Worm (Caenorhabditis elegans) whole organism, L4 larva: Measurements from ENCODE around the gene ceh-86.

Experiments used
- D1046.2 ChIP-seq: fragments of 200-800 bp; sonication (Bioruptor generic); IDR thresholded peaks from 2 replicates; pipeline ENCODE4 v1.3.6; 2022; ENCODE audit warnings: missing genetic modification characterization, missing compliant biosample characterization
- Y5F2A.4 ChIP-seq: fragments of 200-800 bp; sonication (Bioruptor generic); optimal IDR thresholded peaks from 2 replicates; lab custom pipeline; 2018; ENCODE audit warnings: mild to moderate bottlenecking, missing genetic modification characterization, missing compliant biosample characterization
- Y75B8A.6 ChIP-seq: fragments of 200-800 bp; sonication (Bioruptor generic); IDR thresholded peaks from 2 replicates; pipeline ENCODE4 v1.3.6; 2022; ENCODE audit warnings: missing genetic modification reagents, missing genetic modification characterization, missing compliant biosample characterization
- ama-1 ChIP-seq: fragments of 150-350 bp; optimal IDR thresholded peaks from 2 replicates; lab custom pipeline; 2014; ENCODE audit warnings: inconsistent platforms, mixed read lengths
- ceh-20 ChIP-seq: fragments of 200-800 bp; sonication (Bioruptor generic); IDR thresholded peaks from 2 replicates; pipeline ENCODE4 v1.3.6; 2022; ENCODE audit warnings: missing genetic modification reagents, missing genetic modification characterization, missing compliant biosample characterization
- ceh-32 ChIP-seq: sonication (generic microtip); optimal IDR thresholded peaks from 2 replicates; lab custom pipeline; 2016; ENCODE audit warnings: mild to moderate bottlenecking, missing genetic modification characterization, missing compliant biosample characterization; ENCODE audit not compliant: poor library complexity
- ceh-62 ChIP-seq: sonication (generic microtip); optimal IDR thresholded peaks from 2 replicates; lab custom pipeline; 2017; ENCODE audit warnings: missing biosample characterization, missing genetic modification characterization
- cey-2 ChIP-seq: sonication (generic microtip); optimal IDR thresholded peaks from 3 replicates; lab custom pipeline; 2017; ENCODE audit warnings: missing genetic modification characterization, mild to moderate bottlenecking, missing compliant biosample characterization, antibody characterized with exemption, borderline replicate concordance; ENCODE audit not compliant: insufficient read depth
- ctbp-1 ChIP-seq: fragments of 200-800 bp; sonication (Bioruptor generic); IDR thresholded peaks from 2 replicates; pipeline ENCODE4 v1.3.6; 2022; ENCODE audit warnings: missing genetic modification reagents, missing genetic modification characterization, missing compliant biosample characterization
- daf-12 ChIP-seq: fragments of 150-350 bp; optimal IDR thresholded peaks from 2 replicates; lab custom pipeline; 2014; ENCODE audit warnings: missing biosample characterization, missing genetic modification reagents, missing genetic modification characterization
- daf-16 ChIP-seq, 3 experiments: sonication (generic microtip); optimal IDR thresholded peaks; 2 replicates each; lab custom pipeline; 2016 to 2017; ENCODE audit warnings: missing genetic modification characterization in 3 of 3, missing genetic modification reagents in 3 of 3, mild to moderate bottlenecking in 2 of 3, missing compliant biosample characterization in 2 of 3, missing biosample characterization in 1 of 3, moderate library complexity in 1 of 3
- dmd-6 ChIP-seq: fragments of 200-800 bp; sonication (Bioruptor generic); IDR thresholded peaks from 2 replicates; pipeline ENCODE4 v1.3.6; 2022; ENCODE audit warnings: missing genetic modification reagents, missing genetic modification characterization, missing compliant biosample characterization
- dmd-8 ChIP-seq: fragments of 200-800 bp; sonication (Bioruptor generic); IDR thresholded peaks from 2 replicates; pipeline ENCODE4 v1.3.6; 2022; ENCODE audit warnings: missing genetic modification characterization, missing compliant biosample characterization
- dve-1 ChIP-seq: sonication (generic microtip); optimal IDR thresholded peaks from 2 replicates; lab custom pipeline; 2017; ENCODE audit warnings: antibody characterized with exemption, mild to moderate bottlenecking, missing genetic modification characterization, missing compliant biosample characterization; ENCODE audit not compliant: insufficient read depth
- egl-43 ChIP-seq: fragments of 200-800 bp; sonication (Bioruptor generic); IDR thresholded peaks from 2 replicates; pipeline ENCODE4 v1.3.6; 2022; ENCODE audit warnings: missing genetic modification reagents, missing genetic modification characterization, missing compliant biosample characterization
- fkh-10 ChIP-seq: fragments of 150-350 bp; optimal IDR thresholded peaks from 2 replicates; lab custom pipeline; 2014; ENCODE audit warnings: missing biosample characterization, missing genetic modification reagents, missing genetic modification characterization
- hlh-11 ChIP-seq: fragments of 200-800 bp; sonication (Bioruptor generic); optimal IDR thresholded peaks from 2 replicates; lab custom pipeline; 2018; ENCODE audit warnings: mild to moderate bottlenecking, missing genetic modification characterization, missing compliant biosample characterization
- hlh-30 ChIP-seq: sonication (generic microtip); optimal IDR thresholded peaks from 2 replicates; lab custom pipeline; 2017; ENCODE audit warnings: antibody characterized with exemption, mild to moderate bottlenecking, missing genetic modification characterization, missing compliant biosample characterization; ENCODE audit not compliant: insufficient read depth
- lin-29 ChIP-seq: fragments of 200-800 bp; sonication (Bioruptor generic); IDR thresholded peaks from 2 replicates; pipeline ENCODE4 v1.3.6; 2022; ENCODE audit warnings: missing genetic modification reagents, missing genetic modification characterization, missing compliant biosample characterization
- lir-3 ChIP-seq: sonication (generic microtip); optimal IDR thresholded peaks from 2 replicates; lab custom pipeline; 2016; ENCODE audit warnings: mild to moderate bottlenecking, missing genetic modification characterization, missing compliant biosample characterization
- lsy-2 ChIP-seq, 2 experiments: fragments of 150-350 bp in 1 of 2; sonication (generic microtip) in 1 of 2; optimal IDR thresholded peaks; 2 replicates each; lab custom pipeline; 2014 to 2017; ENCODE audit warnings: missing biosample characterization in 2 of 2, missing genetic modification characterization in 2 of 2
- mdl-1 ChIP-seq, 2 experiments: fragments of 150-350 bp in 1 of 2; sonication (generic microtip) in 1 of 2; optimal IDR thresholded peaks; 2 replicates each; lab custom pipeline; 2014 to 2017; ENCODE audit warnings: missing biosample characterization in 2 of 2, missing genetic modification characterization in 2 of 2
- mep-1 ChIP-seq: fragments of 150-350 bp; sonication (generic microtip); optimal IDR thresholded peaks from 3 replicates; lab custom pipeline; 2014; ENCODE audit warnings: missing biosample characterization, missing genetic modification characterization
- mes-2 ChIP-seq: sonication (generic microtip); optimal IDR thresholded peaks from 2 replicates; lab custom pipeline; 2016; ENCODE audit warnings: missing genotype, mild to moderate bottlenecking, missing genetic modification characterization, missing compliant biosample characterization; ENCODE audit not compliant: poor library complexity, severe bottlenecking
- nhr-237 ChIP-seq: sonication (generic microtip); optimal IDR thresholded peaks from 2 replicates; lab custom pipeline; 2017; ENCODE audit warnings: missing biosample characterization, missing genetic modification characterization
- nhr-76 ChIP-seq: fragments of 150-350 bp; optimal IDR thresholded peaks from 2 replicates; lab custom pipeline; 2014; ENCODE audit warnings: missing biosample characterization, missing genetic modification characterization
- pqm-1 ChIP-seq: sonication (generic microtip); optimal IDR thresholded peaks from 2 replicates; lab custom pipeline; 2017; ENCODE audit warnings: missing biosample characterization, missing genetic modification characterization
- rbr-2 ChIP-seq: sonication (generic microtip); optimal IDR thresholded peaks from 2 replicates; lab custom pipeline; 2016; ENCODE audit warnings: missing genotype, missing genetic modification characterization, missing compliant biosample characterization
- set-16 ChIP-seq: fragments of 200-800 bp; sonication (Bioruptor generic); IDR thresholded peaks from 2 replicates; pipeline ENCODE4 v1.3.6; 2022; ENCODE audit warnings: missing genetic modification reagents, missing genetic modification characterization, missing compliant biosample characterization
- skn-1 ChIP-seq: fragments of 150-350 bp; optimal IDR thresholded peaks from 2 replicates; lab custom pipeline; 2014; ENCODE audit warnings: missing biosample characterization, missing genetic modification characterization
- snpc-1.2 ChIP-seq: fragments of 200-800 bp; sonication (Bioruptor generic); IDR thresholded peaks from 2 replicates; pipeline ENCODE4 v1.3.6; 2022; ENCODE audit warnings: missing genetic modification reagents, missing genetic modification characterization, missing compliant biosample characterization
- spr-1 ChIP-seq: sonication (generic microtip); optimal IDR thresholded peaks from 2 replicates; lab custom pipeline; 2016; ENCODE audit warnings: mild to moderate bottlenecking, missing genetic modification characterization, missing compliant biosample characterization
- spr-3 ChIP-seq: fragments of 200-800 bp; sonication (Bioruptor generic); optimal IDR thresholded peaks from 2 replicates; lab custom pipeline; 2018; ENCODE audit warnings: mild to moderate bottlenecking, missing genetic modification characterization, missing compliant biosample characterization
- unc-39 ChIP-seq: sonication (generic microtip); optimal IDR thresholded peaks from 2 replicates; lab custom pipeline; 2017; ENCODE audit warnings: missing biosample characterization, missing genetic modification characterization
- unc-62 ChIP-seq, 3 experiments: fragments of 150-350 bp in 1 of 3; sonication (generic microtip); optimal IDR thresholded peaks in 2 of 3; peaks in 1 of 3; 1 replicate in 1 of 3; 2 replicates in 2 of 3; lab custom pipeline; 2014 to 2017; ENCODE audit warnings: missing biosample characterization in 3 of 3, missing genetic modification characterization in 3 of 3, missing genetic modification reagents in 3 of 3, missing genotype in 1 of 3
- zag-1 ChIP-seq: fragments of 150-350 bp; optimal IDR thresholded peaks from 2 replicates; lab custom pipeline; 2014; ENCODE audit warnings: missing biosample characterization, missing genetic modification characterization
- zfp-2 ChIP-seq: sonication (generic microtip); optimal IDR thresholded peaks from 2 replicates; lab custom pipeline; 2016; ENCODE audit warnings: mild to moderate bottlenecking, missing genetic modification characterization, missing compliant biosample characterization

The ceh-86 gene

DNA sequence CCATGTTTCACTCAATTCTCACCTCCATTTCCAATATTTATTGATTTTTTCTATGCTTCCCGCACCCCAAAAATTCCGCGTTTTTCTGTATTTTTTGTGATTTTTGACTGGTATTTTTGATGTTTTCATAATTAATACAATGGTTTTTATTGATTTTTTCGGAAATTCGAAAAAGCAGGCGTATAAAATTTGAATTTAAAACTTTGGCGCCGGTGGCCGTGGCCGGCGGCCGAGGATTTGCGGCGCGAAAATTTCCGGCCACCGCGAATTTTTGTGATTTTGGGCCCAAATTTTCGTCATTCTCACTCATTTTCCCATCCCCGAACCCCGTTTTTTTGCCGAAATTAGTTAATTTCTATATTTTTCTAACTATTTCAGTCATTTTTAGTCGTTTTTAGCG, 19.1 kb upstream of the ceh-86 start (continued):
- peak; percentile 54; the same call in 1 of the 2 replicates for TF ChIP-seq D1046.2 (GFP tag; lab: Robert Waterston, UW)
- no peak for TF ChIP-seq pqm-1 (tag; lab: Kevin White, UChicago)
- TF ChIP-seq dmd-6 (GFP tag; lab: Robert Waterston, UW): peak; percentile 47
- TF ChIP-seq snpc-1.2 (GFP tag; lab: Robert Waterston, UW): 0 out of 2 replicates have a peak, but pooled peaks have one; percentile 11
- TF ChIP-seq cey-2 (tag; lab: Kevin White, UChicago): no peak
- TF ChIP-seq egl-43 (GFP tag; lab: Robert Waterston, UW): no peak

ce11 chrII:2446727-2447126, 14.9 kb upstream of the ceh-86 start:
- peak in 1 of 2 experiments; percentile 91 for TF ChIP-seq unc-62 (GFP tag; optimal IDR thresholded peaks at IDR 0.05 in 1 of 2; lab: Kevin White, UChicago)
- TF ChIP-seq unc-62 (tag; optimal IDR thresholded peaks at IDR 0.05; lab: Kevin White, UChicago): no peak
- no peak for TF ChIP-seq daf-16 (GFP tag; optimal IDR thresholded peaks at IDR 0.05; lab: Kevin White, UChicago)
- TF ChIP-seq daf-16 (tag; optimal IDR thresholded peaks at IDR 0.05; lab: Kevin White, UChicago): no peak
- TF ChIP-seq, all 104 proteins: peak for 1

ce11 chrII:2445164-2445563, 13.3 kb upstream of the ceh-86 start:
- TF ChIP-seq fkh-10 (GFP tag; lab: Kevin White, UChicago) (no peak), unc-39 (tag; lab: Kevin White, UChicago) (no peak), ama-1 (lab: Kevin White, UChicago) (no peak), lir-3 (tag; lab: Kevin White, UChicago) (no peak), daf-16 (GFP tag; optimal IDR thresholded peaks at IDR 0.05; lab: Kevin White, UChicago) (no peak), daf-16 (tag; optimal IDR thresholded peaks at IDR 0.05; lab: Kevin White, UChicago) (no peak), set-16 (peak; percentile 54; the same call in 1 of the 2 replicates)

DNA sequence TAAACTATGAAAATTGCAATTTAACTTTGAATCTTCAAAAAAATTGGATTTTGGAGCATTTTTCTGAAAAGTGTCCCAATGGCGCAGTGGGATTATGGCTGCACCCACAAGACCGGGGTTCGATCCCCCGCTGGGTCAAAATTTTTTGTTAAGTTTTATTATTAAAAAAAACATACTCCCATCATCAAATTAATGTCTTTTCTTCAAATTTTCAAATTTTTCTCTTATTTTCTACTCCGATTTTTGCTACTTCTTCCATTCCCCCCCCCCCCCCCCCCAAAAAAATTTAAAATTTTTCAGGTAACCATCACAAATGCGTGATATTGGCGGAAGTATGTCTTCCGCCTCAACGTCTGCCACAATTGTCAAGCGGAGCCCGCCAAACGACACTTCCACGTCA, 11.1 kb upstream of the ceh-86 start, which contains the start of gene vab-19:
Gene vab-19 (plus strand): TSS at position 301 of the 400 bp plus-strand sequence.
- TF ChIP-seq nhr-237 (tag; lab: Kevin White, UChicago): no peak

ce11 chrII:2442243-2442642, 10.4 kb upstream of the ceh-86 start:
- peak; percentile 20 for TF ChIP-seq hlh-30 (tag; lab: Kevin White, UChicago)
- TF ChIP-seq nhr-76 (tag; lab: Kevin White, UChicago): no peak
- TF ChIP-seq dve-1: peak; percentile 33
- TF ChIP-seq daf-16 (GFP tag; optimal IDR thresholded peaks at IDR 0.05; lab: Kevin White, UChicago): no peak
- TF ChIP-seq daf-16 (tag; optimal IDR thresholded peaks at IDR 0.05; lab: Kevin White, UChicago): peak; percentile 26
- peak; percentile 26; the same call in 1 of the 2 replicates for TF ChIP-seq dmd-6 (GFP tag; lab: Robert Waterston, UW)
- no peak for TF ChIP-seq ceh-20 (GFP tag; lab: Robert Waterston, UW)
- TF ChIP-seq ama-1 (lab: Kevin White, UChicago): no peak
- peak; percentile 42 for TF ChIP-seq mep-1 (tag; lab: Kevin White, UChicago)
- peak in 1 of 2 experiments; percentile 10 for TF ChIP-seq lsy-2 (tag; optimal IDR thresholded peaks at IDR 0.05; lab: Kevin White, UChicago)
- TF ChIP-seq skn-1 (tag; lab: Kevin White, UChicago): no peak
- TF ChIP-seq ctbp-1 (GFP tag; lab: Robert Waterston, UW): no peak
- no peak for TF ChIP-seq nhr-237 (tag; lab: Kevin White, UChicago)
- no peak for TF ChIP-seq dmd-8
- peak; percentile 42 for TF ChIP-seq hlh-11 (tag; lab: Kevin White, UChicago)
- peak; percentile 46 for TF ChIP-seq mes-2 (tag; lab: Kevin White, UChicago)

- TF ChIP-seq ceh-62 (tag; lab: Kevin White, UChicago): no peak
Measured at ce11 chrII:2440312-2440711, 8.4 kb upstream of the ceh-86 start.

DNA sequence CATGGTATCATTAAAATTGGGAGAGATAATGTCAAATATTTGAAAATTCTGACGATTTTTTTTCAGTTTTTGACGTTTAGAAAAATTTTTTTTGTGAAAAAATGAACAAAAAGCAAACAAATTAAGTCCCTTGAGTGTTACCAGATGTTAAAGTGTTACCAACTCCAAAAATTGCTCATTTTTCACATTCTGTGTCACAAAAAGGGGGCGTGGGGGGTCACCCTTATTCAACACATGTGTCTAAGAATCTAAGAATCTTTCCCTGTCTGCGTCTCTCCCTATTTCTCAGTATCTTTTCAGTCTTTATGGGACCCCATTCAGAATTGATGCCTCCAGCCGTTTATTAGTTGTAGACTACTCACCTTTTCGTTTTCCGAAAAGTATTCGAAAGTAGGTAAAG, 7.1 kb upstream of the ceh-86 start:
- TF ChIP-seq daf-12 (tag; lab: Kevin White, UChicago): no peak
- no peak for TF ChIP-seq rbr-2 (tag; lab: Kevin White, UChicago)
- no peak for TF ChIP-seq ceh-20 (GFP tag; lab: Robert Waterston, UW)
- no peak for TF ChIP-seq zfp-2 (tag; lab: Kevin White, UChicago)
- TF ChIP-seq zag-1 (tag; lab: Kevin White, UChicago): no peak
- TF ChIP-seq Y75B8A.6: no peak
- no peak for TF ChIP-seq spr-1 (tag; lab: Kevin White, UChicago)
- TF ChIP-seq spr-3 (GFP tag; lab: Kevin White, UChicago): no peak
- no peak for TF ChIP-seq Y5F2A.4
- TF ChIP-seq ceh-32 (tag; lab: Kevin White, UChicago): no peak
- TF ChIP-seq mdl-1 (tag; optimal IDR thresholded peaks at IDR 0.05; lab: Kevin White, UChicago): no peak
- TF ChIP-seq lin-29 (GFP tag; lab: Robert Waterston, UW): no peak
